Worm (Caenorhabditis elegans): ENCODE data around the gene R11D1.13.

ce11 chrV:12751495-12752050 lies 24.6 kb downstream of the R11D1.13 start, which contains the start of gene C15C8.6:
- TF ChIP-seq fkh-10 (GFP tag; optimal IDR thresholded peaks at IDR 0.05), result no peak
- TF ChIP-seq rnt-1 (tag; optimal IDR thresholded peaks at IDR 0.05), result no peak
- TF ChIP-seq pqm-1 (tag; optimal IDR thresholded peaks at IDR 0.05), result no peak
- no peak for TF ChIP-seq ceh-9 (tag; optimal IDR thresholded peaks at IDR 0.05)
- no peak for TF ChIP-seq dmd-4 (tag; optimal IDR thresholded peaks at IDR 0.05; ENCODE audit: borderline replicate concordance)
- no peak for TF ChIP-seq ama-1 (optimal IDR thresholded peaks at IDR 0.05)
- TF ChIP-seq ceh-24 (tag; optimal IDR thresholded peaks at IDR 0.05), result no peak
- no peak for TF ChIP-seq F13H6.1 (tag; optimal IDR thresholded peaks at IDR 0.05)
